Fruit fly (Drosophila melanogaster): Measurements from ENCODE around the gene CG8560.

dm6 chr3L:7390004-7390403 lies 14.0 kb downstream of the CG8560 start:
- no peak for TF ChIP-seq gl (tag; optimal IDR thresholded peaks at IDR 0.05)
- no peak for TF ChIP-seq Ets98B (GFP tag; IDR thresholded peaks at IDR 0.05)

Data from whole organism, pupa.